Fruit fly (Drosophila melanogaster) whole organism, embryonic: ENCODE results near the gene CG18262.
A peak's percentile ranks its signal among the peaks of the same experiment; 100 is the strongest.

Source experiments
- Atf6 ChIP-seq: fragments of 200-800 bp; sonication (Bioruptor generic); IDR thresholded peaks from 2 replicates; pipeline ENCODE4 v1.3.6; 2022; ENCODE audit warnings: missing biosample characterization, missing genetic modification characterization
- Bteb2 ChIP-seq: fragments of 200-800 bp; sonication (Bioruptor generic); optimal IDR thresholded peaks from 2 replicates; lab custom pipeline; 2016; ENCODE audit warnings: missing biosample characterization, missing genetic modification characterization
- CG10267 ChIP-seq: fragments of 200-800 bp; sonication (Bioruptor generic); optimal IDR thresholded peaks from 2 replicates; lab custom pipeline; 2018; ENCODE audit warnings: missing biosample characterization, mild to moderate bottlenecking, missing genetic modification characterization, moderate library complexity
- CG12071 ChIP-seq: fragments of 200-800 bp; sonication (Bioruptor generic); optimal IDR thresholded peaks from 3 replicates; lab custom pipeline; 2018; ENCODE audit warnings: missing biosample characterization, mild to moderate bottlenecking, missing genetic modification characterization
- CG12659 ChIP-seq: fragments of 200-800 bp; sonication (Bioruptor generic); optimal IDR thresholded peaks from 3 replicates; lab custom pipeline; 2017; ENCODE audit warnings: mild to moderate bottlenecking, missing biosample characterization, missing genetic modification reagents, missing genetic modification characterization
- CG12769 ChIP-seq: fragments of 200-800 bp; sonication (Bioruptor generic); optimal IDR thresholded peaks from 2 replicates; lab custom pipeline; 2019; ENCODE audit warnings: missing biosample characterization, mild to moderate bottlenecking, missing genetic modification characterization, moderate library complexity
- CG13894 ChIP-seq: fragments of 200-800 bp; sonication (Bioruptor generic); optimal IDR thresholded peaks from 3 replicates; lab custom pipeline; 2018; ENCODE audit warnings: missing biosample characterization, mild to moderate bottlenecking, missing genetic modification characterization, moderate library complexity
- CG1792 ChIP-seq: fragments of 200-800 bp; sonication (Bioruptor generic); optimal IDR thresholded peaks from 2 replicates; lab custom pipeline; 2016; ENCODE audit warnings: missing biosample characterization, missing genetic modification characterization
- CG32532 ChIP-seq: fragments of 200-800 bp; sonication (Bioruptor generic); IDR thresholded peaks from 2 replicates; pipeline ENCODE4 v1.3.6; 2022; ENCODE audit warnings: missing biosample characterization, missing genetic modification characterization
- CG33557 ChIP-seq: fragments of 200-800 bp; sonication (Bioruptor generic); optimal IDR thresholded peaks from 2 replicates; lab custom pipeline; 2019; ENCODE audit warnings: missing biosample characterization, mild to moderate bottlenecking, missing genetic modification characterization, moderate library complexity
- CG34376 ChIP-seq: fragments of 200-800 bp; sonication (Bioruptor generic); optimal IDR thresholded peaks from 2 replicates; lab custom pipeline; 2018; ENCODE audit warnings: missing biosample characterization, mild to moderate bottlenecking, missing genetic modification characterization
- CG34422 ChIP-seq: fragments of 200-800 bp; sonication (Bioruptor generic); IDR thresholded peaks from 3 replicates; pipeline ENCODE4 v1.3.6; 2022; ENCODE audit warnings: missing biosample characterization, missing genetic modification characterization
- CG3995 ChIP-seq: fragments of 200-800 bp; sonication (Bioruptor generic); optimal IDR thresholded peaks from 3 replicates; lab custom pipeline; 2016; ENCODE audit warnings: missing biosample characterization, missing genetic modification characterization
- CG5953 ChIP-seq: fragments of 200-800 bp; sonication (Bioruptor generic); IDR thresholded peaks from 2 replicates; pipeline ENCODE4 v1.3.6; 2022; ENCODE audit warnings: missing biosample characterization, missing genetic modification characterization
- CG9797 ChIP-seq: fragments of 200-800 bp; sonication (Bioruptor generic); optimal IDR thresholded peaks from 3 replicates; lab custom pipeline; 2018; ENCODE audit warnings: missing biosample characterization, mild to moderate bottlenecking, missing genetic modification characterization
- Dref ChIP-seq: fragments of 200-800 bp; sonication (Bioruptor generic); IDR thresholded peaks from 2 replicates; pipeline ENCODE4 v1.3.6; 2022; ENCODE audit warnings: missing biosample characterization, missing genetic modification characterization
- Eip74EF ChIP-seq, 2 experiments: fragments of 200-800 bp in 1 of 2; fragments of >200 bp in 1 of 2; sonication (Bioruptor generic) in 1 of 2; optimal IDR thresholded peaks; 2 replicates each; lab custom pipeline; 2017 to 2019; ENCODE audit warnings: missing biosample characterization in 2 of 2, missing genetic modification characterization in 2 of 2, mild to moderate bottlenecking in 1 of 2, moderate library complexity in 1 of 2
- Elba2 ChIP-seq: fragments of 200-800 bp; sonication (Bioruptor generic); optimal IDR thresholded peaks from 3 replicates; lab custom pipeline; 2016; ENCODE audit warnings: missing biosample characterization, missing genetic modification characterization
- Fer1 ChIP-seq: fragments of 200-800 bp; sonication (Bioruptor generic); optimal IDR thresholded peaks from 2 replicates; lab custom pipeline; 2017; ENCODE audit warnings: missing biosample characterization, mild to moderate bottlenecking, missing genetic modification characterization
- HLH4C ChIP-seq: fragments of 200-800 bp; sonication (Bioruptor generic); IDR thresholded peaks from 3 replicates; pipeline ENCODE4 v1.3.6; 2022; ENCODE audit warnings: missing biosample characterization, missing genetic modification characterization; ENCODE audit not compliant: partially characterized antibody
- HLHmδ ChIP-seq: fragments of 200-800 bp; sonication (Bioruptor generic); optimal IDR thresholded peaks from 2 replicates; lab custom pipeline; 2018; ENCODE audit warnings: missing biosample characterization, mild to moderate bottlenecking, missing genetic modification characterization, moderate library complexity
- Med ChIP-seq: fragments of 200-800 bp; sonication (Bioruptor generic); peaks from one replicate; lab custom pipeline; 2016; ENCODE audit warnings: missing biosample characterization, missing genetic modification characterization, mild to moderate bottlenecking, inconsistent platforms, moderate library complexity
- Myb ChIP-seq: fragments of 200-800 bp; sonication (Bioruptor generic); optimal IDR thresholded peaks from 2 replicates; lab custom pipeline; 2016; ENCODE audit warnings: missing biosample characterization, missing genetic modification characterization
- NFAT ChIP-seq: fragments of 200-800 bp; sonication (Bioruptor generic); IDR thresholded peaks from 2 replicates; pipeline ENCODE4 v1.3.6; 2022; ENCODE audit warnings: missing biosample characterization, missing genetic modification characterization
- Nf-YC ChIP-seq: fragments of 200-800 bp; optimal IDR thresholded peaks from 3 replicates; lab custom pipeline; 2019; ENCODE audit warnings: missing biosample characterization, mild to moderate bottlenecking, missing genetic modification characterization, moderate library complexity
- Optix ChIP-seq: fragments of 200-800 bp; sonication (Bioruptor generic); IDR thresholded peaks from 3 replicates; pipeline ENCODE4 v1.3.6; 2022; ENCODE audit warnings: missing biosample characterization, missing genetic modification characterization
- Sry-δ ChIP-seq: fragments of 200-800 bp; sonication (Bioruptor generic); optimal IDR thresholded peaks from 2 replicates; lab custom pipeline; 2016; ENCODE audit warnings: missing biosample characterization, missing genetic modification characterization
- cad ChIP-seq: fragments of >200 bp; optimal IDR thresholded peaks from 2 replicates; lab custom pipeline; 2017; ENCODE audit warnings: missing biosample characterization, missing genetic modification characterization
- cas ChIP-seq: fragments of 200-800 bp; sonication (Bioruptor generic); IDR thresholded peaks from 2 replicates; pipeline ENCODE4 v1.3.6; 2022; ENCODE audit warnings: missing biosample characterization, missing genetic modification characterization
- chinmo ChIP-seq: fragments of 200-800 bp; sonication (Bioruptor generic); IDR thresholded peaks from 4 replicates; pipeline ENCODE4 v1.3.6; 2022; ENCODE audit warnings: missing biosample characterization, missing genetic modification characterization; ENCODE audit not compliant: partially characterized antibody
- ci ChIP-seq: fragments of 200-800 bp; sonication (Bioruptor generic); IDR thresholded peaks from 3 replicates; pipeline ENCODE4 v1.3.6; 2022; ENCODE audit warnings: missing biosample characterization, missing genetic modification characterization
- gfzf ChIP-seq: fragments of 200-800 bp; sonication (Bioruptor generic); optimal IDR thresholded peaks from 2 replicates; lab custom pipeline; 2016; ENCODE audit warnings: missing biosample characterization, mild to moderate bottlenecking, missing genetic modification characterization, moderate library complexity
- inv ChIP-seq: fragments of 200-800 bp; sonication (Bioruptor generic); IDR thresholded peaks from 2 replicates; pipeline ENCODE4 v1.3.6; 2022; ENCODE audit warnings: missing biosample characterization, missing genetic modification characterization; ENCODE audit not compliant: partially characterized antibody
- knrl ChIP-seq: fragments of 200-800 bp; sonication (Bioruptor generic); IDR thresholded peaks from 3 replicates; pipeline ENCODE4 v1.3.6; 2022; ENCODE audit warnings: missing biosample characterization, missing genetic modification characterization; ENCODE audit not compliant: partially characterized antibody
- nau ChIP-seq: fragments of 200-800 bp; sonication (Bioruptor generic); optimal IDR thresholded peaks from 3 replicates; lab custom pipeline; 2017; ENCODE audit warnings: missing biosample characterization, mild to moderate bottlenecking, missing genetic modification characterization, missing genetic modification reagents
- odd ChIP-seq: fragments of 200-800 bp; sonication (Bioruptor generic); optimal IDR thresholded peaks from 2 replicates; lab custom pipeline; 2017; ENCODE audit warnings: missing biosample characterization, mild to moderate bottlenecking, missing genetic modification characterization
- pzg ChIP-seq: fragments of 200-800 bp; sonication (Bioruptor generic); optimal IDR thresholded peaks from 3 replicates; lab custom pipeline; 2018; ENCODE audit warnings: missing biosample characterization, mild to moderate bottlenecking, missing genetic modification characterization, moderate library complexity
- sc ChIP-seq, 3 experiments: fragments of >200 bp in 2 of 3; fragments of 200-800 bp in 1 of 3; sonication (Bioruptor generic) in 1 of 3; optimal IDR thresholded peaks; 2 replicates in 2 of 3; 3 replicates in 1 of 3; lab custom pipeline; 2017; ENCODE audit warnings: mild to moderate bottlenecking in 1 of 3, missing biosample characterization in 1 of 3, missing genetic modification characterization in 1 of 3, missing genetic modification reagents in 1 of 3
- sd ChIP-seq: fragments of 200-800 bp; sonication (Bioruptor generic); optimal IDR thresholded peaks from 3 replicates; lab custom pipeline; 2018; ENCODE audit warnings: missing biosample characterization, mild to moderate bottlenecking, missing genetic modification characterization, moderate library complexity
- sens ChIP-seq: fragments of 200-800 bp; sonication (Bioruptor generic); peaks from one replicate; lab custom pipeline; 2016; ENCODE audit warnings: missing biosample characterization, missing genetic modification characterization
- shn ChIP-seq: fragments of 200-800 bp; sonication (Bioruptor generic); optimal IDR thresholded peaks from 3 replicates; lab custom pipeline; 2016; ENCODE audit warnings: missing biosample characterization, missing genetic modification characterization
- sqz ChIP-seq: fragments of 200-800 bp; sonication (Bioruptor generic); optimal IDR thresholded peaks from 3 replicates; lab custom pipeline; 2018; ENCODE audit warnings: missing biosample characterization, mild to moderate bottlenecking, missing genetic modification characterization
- sug ChIP-seq: fragments of 200-800 bp; optimal IDR thresholded peaks from 2 replicates; lab custom pipeline; 2019; ENCODE audit warnings: missing biosample characterization, mild to moderate bottlenecking, missing genetic modification characterization, moderate library complexity
- yki ChIP-seq: fragments of >200 bp; optimal IDR thresholded peaks from 3 replicates; lab custom pipeline; 2018

Gene CG18262

dm6 chrX:8115717-8116311 lies 36.9 kb upstream of the CG18262 start, which contains the start of gene Gclc (continued):
- TF ChIP-seq Sry-δ = peak; percentile 28
- no peak for TF ChIP-seq sc (optimal IDR thresholded peaks at IDR 0.05; lab: Kevin White, UChicago)
- no peak for TF ChIP-seq sc (GFP tag; optimal IDR thresholded peaks at IDR 0.05; lab: Kevin White, UChicago)
- no peak for TF ChIP-seq CG1792
- TF ChIP-seq ci (GFP tag; lab: Robert Waterston, UW) = 0 out of 3 replicates have a peak, but pooled peaks have one; percentile 37
- peak; percentile 36 for TF ChIP-seq CG10267 (tag; lab: Kevin White, UChicago)
- no peak for TF ChIP-seq CG33557 (GFP tag; lab: Kevin White, UChicago)
- TF ChIP-seq sens (GFP tag; lab: Kevin White, UChicago) = peak; percentile 53
- peak; percentile 59 for TF ChIP-seq pzg (GFP tag; lab: Kevin White, UChicago)
- TF ChIP-seq sd (tag; lab: Kevin White, UChicago) = peak; percentile 7
- TF ChIP-seq CG13894 (tag; lab: Kevin White, UChicago) = peak; percentile 31
- TF ChIP-seq yki (lab: Kevin White, UChicago) = no peak
- no peak for TF ChIP-seq CG32532
- peak; percentile 60 for TF ChIP-seq Dref (GFP tag; lab: Robert Waterston, UW)
- no peak for TF ChIP-seq CG12071 (GFP tag; lab: Kevin White, UChicago)
- peak; percentile 0 for TF ChIP-seq Bteb2
- TF ChIP-seq CG34376 (GFP tag; lab: Kevin White, UChicago) = peak; percentile 41
- TF ChIP-seq knrl (GFP tag; lab: Robert Waterston, UW) = peak; percentile 45; the same call in 2 of the 3 replicates
- TF ChIP-seq Atf6 (GFP tag; lab: Robert Waterston, UW) = 0 out of 2 replicates have a peak, but pooled peaks have one; percentile 8
- TF ChIP-seq Elba2 (GFP tag; lab: Kevin White, UChicago) = peak; percentile 55
- 0 out of 2 replicates have a peak, but pooled peaks have one; percentile 23 for TF ChIP-seq NFAT
- TF ChIP-seq chinmo (GFP tag; lab: Robert Waterston, UW) = 0 out of 4 replicates have a peak, but pooled peaks have one; percentile 22
- peak; percentile 36 for TF ChIP-seq CG12769
- TF ChIP-seq CG3995 (GFP tag; lab: Kevin White, UChicago) = peak; percentile 24
- peak; percentile 25 for TF ChIP-seq Fer1 (GFP tag; lab: Kevin White, UChicago)
- TF ChIP-seq odd (GFP tag; lab: Kevin White, UChicago) = peak; percentile 15
- peak in 1 of 2 experiments; percentile 1 for TF ChIP-seq Eip74EF (GFP tag; optimal IDR thresholded peaks at IDR 0.05; lab: Kevin White, UChicago)
- TF ChIP-seq HLHmδ = no peak
- no peak for TF ChIP-seq cas (GFP tag; lab: Robert Waterston, UW)
- TF ChIP-seq CG12659 (GFP tag; lab: Kevin White, UChicago) = peak; percentile 31
- peak; percentile 14 for TF ChIP-seq Nf-YC (tag; lab: Kevin White, UChicago)
- no peak for TF ChIP-seq sug (tag; lab: Kevin White, UChicago)
- no peak for TF ChIP-seq cad (GFP tag; lab: Kevin White, UChicago)
- peak; percentile 77 for TF ChIP-seq gfzf (GFP tag; lab: Kevin White, UChicago)
- peak; percentile 20; the same call in 1 of the 2 replicates for TF ChIP-seq inv (GFP tag; lab: Robert Waterston, UW)
- peak; percentile 34; the same call in 1 of the 3 replicates for TF ChIP-seq HLH4C (GFP tag; lab: Robert Waterston, UW)
- TF ChIP-seq sqz (GFP tag; lab: Kevin White, UChicago) = no peak
- TF ChIP-seq Med (GFP tag; lab: Kevin White, UChicago) = peak; percentile 81
- no peak for TF ChIP-seq CG5953 (GFP tag; lab: Robert Waterston, UW)
- peak; percentile 18 for TF ChIP-seq Myb (GFP tag; lab: Kevin White, UChicago)
- TF ChIP-seq Optix (GFP tag; lab: Robert Waterston, UW) = no peak
- TF ChIP-seq shn (GFP tag; lab: Kevin White, UChicago) = no peak
- 0 out of 3 replicates have a peak, but pooled peaks have one; percentile 34 for TF ChIP-seq CG34422
- peak; percentile 19 for TF ChIP-seq nau (GFP tag; lab: Kevin White, UChicago)
- TF ChIP-seq CG9797 (GFP tag; lab: Kevin White, UChicago) = peak; percentile 64
